Fruit fly (Drosophila melanogaster): ENCODE data around the gene CG46383.

The CG46383 gene

dm6 chr3R:15993139-15993804 lies 42.5 kb upstream of the CG46383 start (continued):
- TF ChIP-seq nmo (GFP tag; optimal IDR thresholded peaks at IDR 0.05) (peak; percentile 12), CG14014 (GFP tag; IDR thresholded peaks at IDR 0.05) (peak; percentile 26; the same call in 1 of the 2 replicates), lola (GFP tag; optimal IDR thresholded peaks at IDR 0.05) (peak in 1 of 3 experiments; percentile 32), CG17912 (GFP tag; optimal IDR thresholded peaks at IDR 0.05) (peak; percentile 42), CG2199 (GFP tag; IDR thresholded peaks at IDR 0.05) (peak; percentile 78; the same call in 2 of the 3 replicates), sr (GFP tag; IDR thresholded peaks at IDR 0.05) (peak; percentile 61; the same call in 2 of the 3 replicates), CG3065 (GFP tag; optimal IDR thresholded peaks at IDR 0.05) (no peak), Atf6 (GFP tag; IDR thresholded peaks at IDR 0.05) (0 out of 2 replicates have a peak, but pooled peaks have one; percentile 8), CG13287 (GFP tag; IDR thresholded peaks at IDR 0.05; ENCODE audit: partially characterized antibody) (peak; percentile 25; the same call in 1 of the 2 replicates), CG17568 (GFP tag; optimal IDR thresholded peaks at IDR 0.05) (no peak), Jarid2 (GFP tag; optimal IDR thresholded peaks at IDR 0.05) (peak; percentile 59), Awh (GFP tag; IDR thresholded peaks at IDR 0.05) (no peak), row (GFP tag; IDR thresholded peaks at IDR 0.05) (peak; percentile 19; the same call in 1 of the 3 replicates), Dad (GFP tag; optimal IDR thresholded peaks at IDR 0.05) (no peak), zen2 (GFP tag; IDR thresholded peaks at IDR 0.05; ENCODE audit: partially characterized antibody) (peak; percentile 69; the same call in 2 of the 3 replicates), CG18619 (GFP tag; optimal IDR thresholded peaks at IDR 0.05) (no peak), oc (tag; optimal IDR thresholded peaks at IDR 0.05) (peak; percentile 30), HLH3B (GFP tag; IDR thresholded peaks at IDR 0.05) (no peak), hkb (optimal IDR thresholded peaks at IDR 0.05) (no peak), hkb (GFP tag; IDR thresholded peaks at IDR 0.05) (peak; percentile 43; the same call in 1 of the 2 replicates), mirr (GFP tag; optimal IDR thresholded peaks at IDR 0.05) (peak; percentile 88), Side (GFP tag; optimal IDR thresholded peaks at IDR 0.05) (no peak), nerfin-2 (GFP tag; IDR thresholded peaks at IDR 0.05; ENCODE audit: partially characterized antibody) (peak; percentile 51), HLHmδ (GFP tag; optimal IDR thresholded peaks at IDR 0.05) (peak; percentile 21), Nf-YB (GFP tag; optimal IDR thresholded peaks at IDR 0.05) (peak; percentile 99), Scr (GFP tag; IDR thresholded peaks at IDR 0.05; ENCODE audit: partially characterized antibody) (no peak), Dref (GFP tag; IDR thresholded peaks at IDR 0.05) (0 out of 2 replicates have a peak, but pooled peaks have one; percentile 15), CG32532 (GFP tag; IDR thresholded peaks at IDR 0.05) (peak; percentile 32; the same call in 1 of the 2 replicates), cg (GFP tag; optimal IDR thresholded peaks at IDR 0.05) (peak; percentile 64), grau (tag; optimal IDR thresholded peaks at IDR 0.05) (peak; percentile 21), CG42726 (GFP tag; IDR thresholded peaks at IDR 0.05; ENCODE audit: partially characterized antibody) (0 out of 2 replicates have a peak, but pooled peaks have one; percentile 35), pan (optimal IDR thresholded peaks at IDR 0.05) (no peak), pan (GFP tag; optimal IDR thresholded peaks at IDR 0.05 in 1 of 2, IDR thresholded peaks at IDR 0.05 in 1 of 2) (peak in 1 of 2 experiments; percentile 23), CG10979 (tag; optimal IDR thresholded peaks at IDR 0.05) (peak; percentile 0), CG30020 (tag; optimal IDR thresholded peaks at IDR 0.05) (no peak), CG18011 (GFP tag; optimal IDR thresholded peaks at IDR 0.05) (peak; percentile 54), crol (GFP tag; IDR thresholded peaks at IDR 0.05) (peak; percentile 100), amos (GFP tag; IDR thresholded peaks at IDR 0.05; ENCODE audit: partially characterized antibody) (peak; percentile 4; the same call in 1 of the 2 replicates), CG31441 (GFP tag; IDR thresholded peaks at IDR 0.05) (peak; percentile 32; the same call in 1 of the 2 replicates), Nf-YC (tag; optimal IDR thresholded peaks at IDR 0.05) (peak; percentile 99), CG10321 (GFP tag; IDR thresholded peaks at IDR 0.05) (peak; percentile 85), bbx (GFP tag; IDR thresholded peaks at IDR 0.05; ENCODE audit: partially characterized antibody) (peak; percentile 49), CG10543 (GFP tag; optimal IDR thresholded peaks at IDR 0.05) (peak; percentile 82), hbn (GFP tag; IDR thresholded peaks at IDR 0.05; ENCODE audit: partially characterized antibody) (peak; percentile 23; the same call in 1 of the 2 replicates), ase (GFP tag; IDR thresholded peaks at IDR 0.05) (no peak), Oaz (GFP tag; IDR thresholded peaks at IDR 0.05) (0 out of 2 replicates have a peak, but pooled peaks have one; percentile 11), lbe (GFP tag; optimal IDR thresholded peaks at IDR 0.05) (peak; percentile 23), bowl (GFP tag; IDR thresholded peaks at IDR 0.05) (no peak)

Measured in whole organism, embryonic.